Fruit fly (Drosophila melanogaster) whole organism, embryonic: ENCODE measurements around the gene Klp10A.

Experiments used
- Atf6 ChIP-seq: fragments of 200-800 bp; sonication (Bioruptor generic); IDR thresholded peaks from 2 replicates; pipeline ENCODE4 v1.3.6; 2022; ENCODE audit warnings: missing biosample characterization, missing genetic modification characterization
- Bgb ChIP-seq: fragments of 200-800 bp; sonication (Bioruptor generic); IDR thresholded peaks from 2 replicates; pipeline ENCODE4 v1.3.6; 2022; ENCODE audit warnings: missing biosample characterization, missing genetic modification characterization; ENCODE audit not compliant: partially characterized antibody
- CG10321 ChIP-seq: fragments of 200-800 bp; sonication (Bioruptor generic); IDR thresholded peaks from 2 replicates; pipeline ENCODE4 v1.3.6; 2022; ENCODE audit warnings: missing biosample characterization, missing genetic modification characterization
- CG10431 ChIP-seq: fragments of 200-800 bp; sonication (Bioruptor generic); optimal IDR thresholded peaks from 3 replicates; lab custom pipeline; 2018; ENCODE audit warnings: missing biosample characterization, mild to moderate bottlenecking, missing genetic modification characterization
- CG15601 ChIP-seq: fragments of 200-800 bp; sonication (Bioruptor generic); optimal IDR thresholded peaks from 3 replicates; lab custom pipeline; 2019; ENCODE audit warnings: missing biosample characterization, mild to moderate bottlenecking, missing genetic modification characterization, moderate library complexity
- CG16813 ChIP-seq: fragments of 200-800 bp; sonication (Bioruptor generic); IDR thresholded peaks from 3 replicates; pipeline ENCODE4 v1.3.6; 2022; ENCODE audit warnings: missing biosample characterization, missing genetic modification characterization; ENCODE audit not compliant: partially characterized antibody
- CG17186 ChIP-seq: fragments of 200-800 bp; sonication (Bioruptor generic); optimal IDR thresholded peaks from 3 replicates; lab custom pipeline; 2017; ENCODE audit warnings: missing biosample characterization, missing genetic modification reagents, missing genetic modification characterization
- CG17385 ChIP-seq: fragments of 200-800 bp; sonication (Bioruptor generic); optimal IDR thresholded peaks from 3 replicates; lab custom pipeline; 2018; ENCODE audit warnings: missing biosample characterization, mild to moderate bottlenecking, missing genetic modification characterization
- CG2712 ChIP-seq: fragments of 200-800 bp; optimal IDR thresholded peaks from 3 replicates; lab custom pipeline; 2019; ENCODE audit warnings: missing biosample characterization, mild to moderate bottlenecking, missing genetic modification characterization, moderate library complexity
- CG32772 ChIP-seq: fragments of 200-800 bp; sonication (Bioruptor generic); IDR thresholded peaks from 2 replicates; pipeline ENCODE4 v1.3.6; 2022; ENCODE audit warnings: missing biosample characterization, missing genetic modification characterization
- CG4820 ChIP-seq: fragments of 200-800 bp; sonication (Bioruptor generic); optimal IDR thresholded peaks from 3 replicates; lab custom pipeline; 2016; ENCODE audit warnings: missing biosample characterization, missing genetic modification characterization
- CG8478 ChIP-seq: fragments of >200 bp; optimal IDR thresholded peaks from 2 replicates; lab custom pipeline; 2018
- CTCF ChIP-seq: fragments of 200-800 bp; sonication (Bioruptor generic); optimal IDR thresholded peaks from 2 replicates; lab custom pipeline; 2017; ENCODE audit warnings: missing biosample characterization, mild to moderate bottlenecking, missing genetic modification characterization, moderate library complexity
- CoRest ChIP-seq: fragments of 200-800 bp; sonication (Bioruptor generic); optimal IDR thresholded peaks from 3 replicates; lab custom pipeline; 2018; ENCODE audit warnings: missing biosample characterization, mild to moderate bottlenecking, missing genetic modification characterization, moderate library complexity
- Deaf1 ChIP-seq: fragments of 200-800 bp; optimal IDR thresholded peaks from 3 replicates; lab custom pipeline; 2019; ENCODE audit warnings: missing biosample characterization, mild to moderate bottlenecking, missing genetic modification characterization, moderate library complexity
- Dll ChIP-seq: fragments of 200-800 bp; sonication (Bioruptor generic); IDR thresholded peaks from 4 replicates; pipeline ENCODE4 v1.3.6; 2022; ENCODE audit warnings: missing biosample characterization, missing genetic modification characterization; ENCODE audit not compliant: partially characterized antibody
- Dp ChIP-seq: fragments of 200-800 bp; sonication (Bioruptor generic); optimal IDR thresholded peaks from 2 replicates; lab custom pipeline; 2018; ENCODE audit warnings: missing biosample characterization, mild to moderate bottlenecking, missing genetic modification characterization, moderate library complexity
- Dref ChIP-seq: fragments of 200-800 bp; sonication (Bioruptor generic); IDR thresholded peaks from 2 replicates; pipeline ENCODE4 v1.3.6; 2022; ENCODE audit warnings: missing biosample characterization, missing genetic modification characterization
- Elba2 ChIP-seq: fragments of 200-800 bp; sonication (Bioruptor generic); optimal IDR thresholded peaks from 3 replicates; lab custom pipeline; 2016; ENCODE audit warnings: missing biosample characterization, missing genetic modification characterization
- Ets97D ChIP-seq: fragments of 200-800 bp; sonication (Bioruptor generic); optimal IDR thresholded peaks from 3 replicates; lab custom pipeline; 2016; ENCODE audit warnings: missing biosample characterization, missing genetic modification characterization
- Fer2 ChIP-seq: fragments of 200-800 bp; sonication (Bioruptor generic); optimal IDR thresholded peaks from 2 replicates; lab custom pipeline; 2018; ENCODE audit warnings: missing biosample characterization, mild to moderate bottlenecking, missing genetic modification characterization, moderate library complexity
- HLH4C ChIP-seq: fragments of 200-800 bp; sonication (Bioruptor generic); IDR thresholded peaks from 3 replicates; pipeline ENCODE4 v1.3.6; 2022; ENCODE audit warnings: missing biosample characterization, missing genetic modification characterization; ENCODE audit not compliant: partially characterized antibody
- Lim3 ChIP-seq: fragments of 200-800 bp; sonication (Bioruptor generic); IDR thresholded peaks from 2 replicates; pipeline ENCODE4 v1.3.6; 2022; ENCODE audit warnings: missing biosample characterization, missing genetic modification characterization
- MESR4 ChIP-seq: fragments of 200-800 bp; sonication (Bioruptor generic); optimal IDR thresholded peaks from 2 replicates; lab custom pipeline; 2018; ENCODE audit warnings: missing biosample characterization, mild to moderate bottlenecking, missing genetic modification characterization, moderate library complexity
- Oli ChIP-seq: fragments of 200-800 bp; sonication (Bioruptor generic); optimal IDR thresholded peaks from 2 replicates; lab custom pipeline; 2018; ENCODE audit warnings: missing biosample characterization, mild to moderate bottlenecking, missing genetic modification characterization, moderate library complexity
- Sin3A ChIP-seq: fragments of >200 bp; optimal IDR thresholded peaks from 2 replicates; lab custom pipeline; 2018
- Spps ChIP-seq: fragments of 200-800 bp; sonication (Bioruptor generic); optimal IDR thresholded peaks from 2 replicates; lab custom pipeline; 2018; ENCODE audit warnings: missing biosample characterization, mild to moderate bottlenecking, missing genetic modification characterization
- Sry-δ ChIP-seq: fragments of 200-800 bp; sonication (Bioruptor generic); optimal IDR thresholded peaks from 2 replicates; lab custom pipeline; 2016; ENCODE audit warnings: missing biosample characterization, missing genetic modification characterization
- ash1 ChIP-seq: fragments of 200-800 bp; sonication (Bioruptor generic); optimal IDR thresholded peaks from 2 replicates; lab custom pipeline; 2018; ENCODE audit warnings: missing biosample characterization, mild to moderate bottlenecking, missing genetic modification characterization
- bbx ChIP-seq: fragments of 200-800 bp; sonication (Bioruptor generic); IDR thresholded peaks from 2 replicates; pipeline ENCODE4 v1.3.6; 2022; ENCODE audit warnings: missing biosample characterization, missing genetic modification characterization; ENCODE audit not compliant: partially characterized antibody
- btn ChIP-seq: fragments of 200-800 bp; sonication (Bioruptor generic); optimal IDR thresholded peaks from 2 replicates; lab custom pipeline; 2016; ENCODE audit warnings: missing biosample characterization, missing genetic modification characterization
- cg ChIP-seq: fragments of 200-800 bp; sonication (Bioruptor generic); optimal IDR thresholded peaks from 3 replicates; lab custom pipeline; 2019; ENCODE audit warnings: missing biosample characterization, mild to moderate bottlenecking, missing genetic modification characterization, moderate library complexity
- crol ChIP-seq: fragments of 200-800 bp; sonication (Bioruptor generic); IDR thresholded peaks from 2 replicates; pipeline ENCODE4 v1.3.6; 2022; ENCODE audit warnings: missing biosample characterization, missing genetic modification characterization
- dmrt11E ChIP-seq: fragments of 200-800 bp; sonication (Bioruptor generic); optimal IDR thresholded peaks from 3 replicates; lab custom pipeline; 2018; ENCODE audit warnings: missing biosample characterization, mild to moderate bottlenecking, missing genetic modification characterization, moderate library complexity
- hkb ChIP-seq, 2 experiments: fragments of 200-800 bp in 1 of 2; fragments of >200 bp in 1 of 2; sonication (Bioruptor generic) in 1 of 2; IDR thresholded peaks in 1 of 2; optimal IDR thresholded peaks in 1 of 2; 2 replicates each; pipeline versions ENCODE4 v1.3.6 to Lab custom; 2017 to 2022; ENCODE audit warnings: missing biosample characterization in 1 of 2, missing genetic modification characterization in 1 of 2
- insv ChIP-seq, 2 experiments: fragments of 200-800 bp; sonication (Bioruptor generic); optimal IDR thresholded peaks; 3 replicates each; lab custom pipeline; 2016 to 2018; ENCODE audit warnings: missing biosample characterization in 2 of 2, missing genetic modification characterization in 2 of 2
- jing ChIP-seq: fragments of 200-800 bp; sonication (Bioruptor generic); optimal IDR thresholded peaks from 2 replicates; lab custom pipeline; 2018; ENCODE audit warnings: missing biosample characterization, mild to moderate bottlenecking, missing genetic modification characterization
- kah ChIP-seq: fragments of 200-800 bp; sonication (Bioruptor generic); optimal IDR thresholded peaks from 2 replicates; lab custom pipeline; 2018; ENCODE audit warnings: missing biosample characterization, mild to moderate bottlenecking, missing genetic modification characterization
- lilli ChIP-seq: fragments of 200-800 bp; sonication (Bioruptor generic); optimal IDR thresholded peaks from 3 replicates; lab custom pipeline; 2016; ENCODE audit warnings: missing biosample characterization, missing genetic modification characterization
- lmd ChIP-seq: fragments of 200-800 bp; sonication (Bioruptor generic); IDR thresholded peaks from 2 replicates; pipeline ENCODE4 v1.3.6; 2022; ENCODE audit warnings: missing biosample characterization, missing genetic modification characterization
- mirr ChIP-seq: fragments of 200-800 bp; sonication (Bioruptor generic); optimal IDR thresholded peaks from 3 replicates; lab custom pipeline; 2018; ENCODE audit warnings: missing biosample characterization, mild to moderate bottlenecking, missing genetic modification characterization
- nom ChIP-seq: fragments of 200-800 bp; sonication (Bioruptor generic); optimal IDR thresholded peaks from 2 replicates; lab custom pipeline; 2017; ENCODE audit warnings: missing biosample characterization, missing genetic modification characterization, mild to moderate bottlenecking, moderate library complexity, missing genetic modification reagents
- onecut ChIP-seq: fragments of 200-800 bp; sonication (Bioruptor generic); IDR thresholded peaks from 2 replicates; pipeline ENCODE4 v1.3.6; 2022; ENCODE audit warnings: missing biosample characterization, missing genetic modification characterization
- phol ChIP-seq: fragments of 200-800 bp; sonication (Bioruptor generic); optimal IDR thresholded peaks from 3 replicates; lab custom pipeline; 2018; ENCODE audit warnings: missing biosample characterization, mild to moderate bottlenecking, missing genetic modification characterization, moderate library complexity
- pzg ChIP-seq: fragments of 200-800 bp; sonication (Bioruptor generic); optimal IDR thresholded peaks from 3 replicates; lab custom pipeline; 2018; ENCODE audit warnings: missing biosample characterization, mild to moderate bottlenecking, missing genetic modification characterization, moderate library complexity
- ro ChIP-seq: fragments of 200-800 bp; sonication (Bioruptor generic); IDR thresholded peaks from 2 replicates; pipeline ENCODE4 v1.3.6; 2022; ENCODE audit warnings: missing biosample characterization, missing genetic modification characterization
- scrt ChIP-seq: fragments of 200-800 bp; sonication (Bioruptor generic); optimal IDR thresholded peaks from 2 replicates; lab custom pipeline; 2018; ENCODE audit warnings: missing biosample characterization, mild to moderate bottlenecking, missing genetic modification characterization, moderate library complexity
- sd ChIP-seq: fragments of 200-800 bp; sonication (Bioruptor generic); optimal IDR thresholded peaks from 3 replicates; lab custom pipeline; 2018; ENCODE audit warnings: missing biosample characterization, mild to moderate bottlenecking, missing genetic modification characterization, moderate library complexity
- sens-2 ChIP-seq: fragments of 200-800 bp; sonication (Bioruptor generic); IDR thresholded peaks from 2 replicates; pipeline ENCODE4 v1.3.6; 2022; ENCODE audit warnings: missing biosample characterization, missing genetic modification characterization

Gene Klp10A

DNA sequence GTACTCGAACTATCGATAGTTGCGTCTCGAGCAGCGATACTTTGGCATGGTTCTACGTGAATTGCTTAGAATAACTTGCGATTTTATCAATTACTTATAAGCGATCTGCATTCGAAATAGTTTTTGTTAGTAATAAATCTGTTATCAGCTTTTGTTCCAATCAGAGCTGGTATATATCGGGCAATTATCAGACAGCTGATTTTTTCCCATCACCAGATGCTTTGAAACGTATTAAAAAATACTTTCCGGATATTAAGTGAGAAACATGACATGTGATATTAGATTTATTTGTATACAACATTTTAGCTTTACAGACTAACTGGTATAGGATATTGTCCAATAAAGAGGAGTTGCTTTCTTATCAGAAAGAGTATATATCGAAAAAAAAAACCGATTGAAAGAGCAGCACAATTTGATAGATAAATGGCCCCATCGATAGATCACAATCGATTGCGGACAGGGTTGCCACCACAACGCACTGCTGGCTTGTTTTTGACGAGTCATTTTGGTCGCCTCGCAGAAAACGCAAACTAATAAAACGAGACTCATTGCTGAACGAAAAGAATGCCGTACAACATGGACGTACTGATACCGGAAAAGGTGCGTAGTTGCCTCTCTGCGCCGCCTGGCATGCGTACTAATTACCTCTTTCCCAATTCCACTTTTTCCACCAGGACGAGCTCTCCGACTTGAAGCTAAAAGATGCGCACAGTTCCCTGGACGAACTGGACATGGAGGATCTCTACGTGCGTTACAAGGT is 12.0 kb downstream of the Klp10A start, which contains the start of gene Rpt3 (continued):
- TF ChIP-seq dmrt11E (tag; lab: Kevin White, UChicago) = no peak
- no peak for TF ChIP-seq Oli (tag; lab: Kevin White, UChicago)
- peak; percentile 86 for TF ChIP-seq Dll (GFP tag; lab: Robert Waterston, UW)
- no peak for TF ChIP-seq crol (GFP tag; lab: Robert Waterston, UW)
- peak; percentile 66 to 96 for TF ChIP-seq insv (GFP tag; optimal IDR thresholded peaks at IDR 0.05; lab: Kevin White, UChicago)
- no peak for TF ChIP-seq CG8478 (lab: Kevin White, UChicago)
- no peak for TF ChIP-seq CTCF
- no peak for TF ChIP-seq btn
- TF ChIP-seq CG16813 (GFP tag; lab: Robert Waterston, UW) = peak; percentile 85
- TF ChIP-seq pzg (GFP tag; lab: Kevin White, UChicago) = peak; percentile 36
- no peak for TF ChIP-seq ash1 (GFP tag; lab: Kevin White, UChicago)
- TF ChIP-seq CG4820 (GFP tag; lab: Kevin White, UChicago) = no peak
- no peak for TF ChIP-seq Lim3 (GFP tag; lab: Robert Waterston, UW)
- TF ChIP-seq Spps (tag; lab: Kevin White, UChicago) = no peak
- TF ChIP-seq CG2712 (tag; lab: Kevin White, UChicago) = peak; percentile 34
- TF ChIP-seq scrt (GFP tag; lab: Kevin White, UChicago) = no peak
- peak; percentile 6 for TF ChIP-seq CoRest (tag; lab: Kevin White, UChicago)
- peak; percentile 90 for TF ChIP-seq Sry-δ (GFP tag; lab: Kevin White, UChicago)
- TF ChIP-seq CG32772 = 0 out of 2 replicates have a peak, but pooled peaks have one; percentile 9
- no peak for TF ChIP-seq CG15601
- no peak for TF ChIP-seq Fer2 (tag; lab: Kevin White, UChicago)

DNA sequence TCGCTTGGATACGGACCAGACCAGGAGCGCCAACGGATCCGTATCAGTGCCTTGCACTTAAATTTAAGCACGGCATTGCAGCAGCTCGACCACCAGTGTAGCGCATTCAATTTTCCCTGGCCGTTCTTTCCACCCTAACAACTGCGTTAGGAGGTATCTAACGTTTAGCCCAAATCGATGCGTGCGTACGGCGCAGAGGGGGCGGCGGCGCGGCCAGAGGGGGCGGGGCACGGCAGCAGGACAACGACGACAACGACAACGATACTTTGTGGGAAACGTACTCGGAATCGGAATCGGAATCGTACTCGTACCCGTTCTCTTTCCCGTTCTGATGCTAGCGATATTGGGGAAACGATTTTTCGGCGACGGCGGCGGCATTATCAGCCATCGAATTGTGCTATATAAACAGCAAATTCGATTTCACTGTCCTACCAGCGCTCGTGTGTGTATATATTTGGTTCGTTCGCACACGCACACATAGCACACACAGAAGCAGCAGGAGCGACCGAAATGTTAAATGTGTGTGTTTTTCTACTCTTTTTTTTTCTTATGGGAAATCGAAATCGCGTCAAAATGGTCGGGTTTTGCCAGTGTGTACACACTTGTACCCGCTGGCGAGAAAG is 12.7 kb downstream of the Klp10A start, which contains the start of gene CG11122:
Gene CG11122 (minus strand): TSS at position 601 of the 623 bp plus-strand sequence.
- no peak for TF ChIP-seq sd
- TF ChIP-seq sens-2 (GFP tag; lab: Robert Waterston, UW) = no peak
- TF ChIP-seq ro (GFP tag; lab: Robert Waterston, UW) = no peak
- TF ChIP-seq cg (GFP tag; lab: Kevin White, UChicago) = peak; percentile 66
- TF ChIP-seq hkb (optimal IDR thresholded peaks at IDR 0.05; lab: Kevin White, UChicago) = no peak
- no peak for TF ChIP-seq hkb (GFP tag; IDR thresholded peaks at IDR 0.05; lab: Robert Waterston, UW)
- TF ChIP-seq Sin3A (lab: Kevin White, UChicago) = no peak
- TF ChIP-seq CG10321 (GFP tag; lab: Robert Waterston, UW) = peak; percentile 39; the same call in 1 of the 2 replicates
- peak; percentile 25 for TF ChIP-seq bbx (GFP tag; lab: Robert Waterston, UW)
- no peak for TF ChIP-seq CG10431
- TF ChIP-seq Bgb (GFP tag; lab: Robert Waterston, UW) = peak; percentile 74
- peak; percentile 50 for TF ChIP-seq nom (GFP tag; lab: Kevin White, UChicago)
- peak; percentile 87 for TF ChIP-seq onecut
- TF ChIP-seq kah (GFP tag; lab: Kevin White, UChicago) = no peak
- TF ChIP-seq HLH4C (GFP tag; lab: Robert Waterston, UW) = no peak
- peak; percentile 58 for TF ChIP-seq phol (tag; lab: Kevin White, UChicago)
- peak; percentile 84 for TF ChIP-seq Elba2 (GFP tag; lab: Kevin White, UChicago)
- no peak for TF ChIP-seq jing
- TF ChIP-seq CG17186 = no peak
- TF ChIP-seq MESR4 = peak; percentile 49
- TF ChIP-seq Dp = no peak
- no peak for TF ChIP-seq lmd (GFP tag; lab: Robert Waterston, UW)
- peak; percentile 69 for TF ChIP-seq Dref (GFP tag; lab: Robert Waterston, UW)
- TF ChIP-seq Deaf1 = peak; percentile 64
- no peak for TF ChIP-seq mirr
- no peak for TF ChIP-seq CG17385 (GFP tag; lab: Kevin White, UChicago)
- no peak for TF ChIP-seq lilli (GFP tag; lab: Kevin White, UChicago)
- TF ChIP-seq Atf6 = no peak
- no peak for TF ChIP-seq Ets97D (GFP tag; lab: Kevin White, UChicago)
